Fruit fly (Drosophila melanogaster): ENCODE data around the gene rdgC.

rdgC gene

DNA sequence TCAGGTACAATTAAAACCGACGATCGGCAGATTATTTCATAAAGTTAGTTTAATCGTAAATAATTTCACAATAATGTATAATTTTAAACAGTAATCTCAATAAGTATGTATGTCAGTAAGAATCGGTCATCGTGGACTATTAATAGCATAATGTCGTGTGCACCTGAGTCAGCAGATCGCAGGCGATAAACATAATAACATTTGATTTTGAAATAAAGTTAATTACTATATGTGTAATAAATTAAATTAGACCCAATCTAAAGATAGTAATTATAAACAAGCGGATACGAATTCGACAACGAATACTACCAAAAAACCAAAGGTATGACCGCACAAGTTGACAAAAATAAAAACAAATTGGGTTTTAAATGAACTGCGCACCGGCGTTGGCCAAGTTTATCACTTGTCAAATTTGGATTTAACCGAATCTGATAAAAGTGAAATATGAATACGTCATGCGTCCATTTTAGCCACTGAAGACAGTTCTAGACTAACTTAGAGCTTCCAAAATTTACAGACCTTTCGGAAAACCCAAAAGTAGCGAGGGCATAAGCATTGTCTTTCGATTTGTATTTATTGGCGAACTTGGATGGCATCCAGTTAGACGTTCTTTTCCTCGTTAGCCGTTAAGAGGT is 40.8 kb upstream of the rdgC start, which contains the start of gene CG6996:
Gene CG6996 (plus strand): TSS at position 585 of the 635 bp plus-strand sequence.
- TF ChIP-seq pan (optimal IDR thresholded peaks at IDR 0.05) (no peak), br (GFP tag; optimal IDR thresholded peaks at IDR 0.05) (no peak), CG32264 (GFP tag; optimal IDR thresholded peaks at IDR 0.05) (no peak), sv (GFP tag; optimal IDR thresholded peaks at IDR 0.05) (no peak), psq (GFP tag; optimal IDR thresholded peaks at IDR 0.05) (no peak), Dfd (GFP tag; optimal IDR thresholded peaks at IDR 0.05) (no peak), Mio (GFP tag; optimal IDR thresholded peaks at IDR 0.05) (no peak), N (GFP tag; optimal IDR thresholded peaks at IDR 0.05) (no peak), woc (GFP tag; optimal IDR thresholded peaks at IDR 0.05) (no peak), Myc (optimal IDR thresholded peaks at IDR 0.05) (no peak), Vsx2 (GFP tag; optimal IDR thresholded peaks at IDR 0.05; ENCODE audit: partially characterized antibody) (no peak), lola (GFP tag; optimal IDR thresholded peaks at IDR 0.05) (no peak), Dif (GFP tag; optimal IDR thresholded peaks at IDR 0.05; ENCODE audit: partially characterized antibody) (no peak), Hr83 (GFP tag; optimal IDR thresholded peaks at IDR 0.05; ENCODE audit: poor library complexity, severe bottlenecking) (no peak), ey (GFP tag; optimal IDR thresholded peaks at IDR 0.05) (no peak), usp (GFP tag; optimal IDR thresholded peaks at IDR 0.05) (no peak), Hnf4 (GFP tag; optimal IDR thresholded peaks at IDR 0.05) (no peak), brk (GFP tag; optimal IDR thresholded peaks at IDR 0.05) (no peak), h (GFP tag; optimal IDR thresholded peaks at IDR 0.05) (no peak)

DNA sequence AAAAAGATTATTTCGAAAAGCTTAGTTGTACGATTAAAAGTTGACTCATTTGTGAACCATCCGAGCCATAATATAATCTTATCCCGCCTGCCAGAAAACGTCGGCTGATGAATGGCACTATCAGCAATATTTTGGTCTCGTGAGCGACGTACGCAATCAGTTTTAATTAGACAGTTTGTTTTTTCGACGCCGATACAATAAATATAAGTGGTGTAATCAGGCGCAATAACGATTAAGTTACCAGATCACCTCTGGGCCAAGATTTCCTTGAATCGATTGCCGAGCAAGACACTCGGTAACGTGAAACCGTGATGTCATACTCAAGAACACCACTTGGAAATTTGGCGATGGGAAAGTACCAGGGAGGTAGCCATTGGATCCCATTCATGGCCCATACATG is 38.8 kb upstream of the rdgC start:
- no peak for TF ChIP-seq Myc (optimal IDR thresholded peaks at IDR 0.05)
- TF ChIP-seq Rel (GFP tag; optimal IDR thresholded peaks at IDR 0.05) = no peak
- TF ChIP-seq Rel (tag; optimal IDR thresholded peaks at IDR 0.05) = peak; percentile 73
- TF ChIP-seq dsf (GFP tag; optimal IDR thresholded peaks at IDR 0.05; ENCODE audit: borderline replicate concordance) = no peak
- TF ChIP-seq pan (optimal IDR thresholded peaks at IDR 0.05) = no peak
- no peak for TF ChIP-seq jim (GFP tag; optimal IDR thresholded peaks at IDR 0.05)
- no peak for TF ChIP-seq dmrt93B (GFP tag; optimal IDR thresholded peaks at IDR 0.05)
- TF ChIP-seq h (GFP tag; optimal IDR thresholded peaks at IDR 0.05) = peak; percentile 64

DNA sequence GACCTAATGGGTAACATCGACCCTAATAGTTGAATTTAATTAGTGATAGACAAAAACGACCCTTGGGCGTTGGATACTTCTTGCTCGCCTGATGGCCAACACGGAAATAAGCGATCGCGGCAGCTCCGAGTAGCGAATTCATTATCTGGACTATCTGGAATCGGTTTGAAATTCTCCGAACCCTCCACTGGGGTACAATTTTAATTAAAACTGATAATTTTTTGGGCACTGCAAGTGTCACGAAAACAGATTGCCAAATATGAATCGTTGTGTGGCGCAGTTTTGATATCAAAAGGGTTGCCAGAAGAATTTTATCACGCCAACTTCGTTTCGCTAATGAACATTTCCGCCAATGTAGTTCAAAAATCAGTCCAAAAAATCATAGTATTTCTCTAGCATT is 38.0 kb upstream of the rdgC start:
- TF ChIP-seq fru (GFP tag; optimal IDR thresholded peaks at IDR 0.05) (no peak), Dif (GFP tag; optimal IDR thresholded peaks at IDR 0.05; ENCODE audit: partially characterized antibody) (no peak), br (GFP tag; optimal IDR thresholded peaks at IDR 0.05) (no peak), HLH106 (tag; optimal IDR thresholded peaks at IDR 0.05) (no peak), h (GFP tag; optimal IDR thresholded peaks at IDR 0.05) (no peak), pan (optimal IDR thresholded peaks at IDR 0.05) (no peak), sv (GFP tag; optimal IDR thresholded peaks at IDR 0.05) (no peak), ey (GFP tag; optimal IDR thresholded peaks at IDR 0.05) (no peak), N (GFP tag; optimal IDR thresholded peaks at IDR 0.05) (no peak), GATAd (GFP tag; optimal IDR thresholded peaks at IDR 0.05) (no peak), lola (GFP tag; optimal IDR thresholded peaks at IDR 0.05) (no peak), dl (GFP tag; optimal IDR thresholded peaks at IDR 0.05; ENCODE audit: insufficient read depth in 1 of 2, partially characterized antibody in 2 of 2) (no peak), OdsH (GFP tag; optimal IDR thresholded peaks at IDR 0.05) (no peak), Hr83 (GFP tag; optimal IDR thresholded peaks at IDR 0.05; ENCODE audit: poor library complexity, severe bottlenecking) (no peak), foxo (GFP tag; optimal IDR thresholded peaks at IDR 0.05) (no peak)

DNA sequence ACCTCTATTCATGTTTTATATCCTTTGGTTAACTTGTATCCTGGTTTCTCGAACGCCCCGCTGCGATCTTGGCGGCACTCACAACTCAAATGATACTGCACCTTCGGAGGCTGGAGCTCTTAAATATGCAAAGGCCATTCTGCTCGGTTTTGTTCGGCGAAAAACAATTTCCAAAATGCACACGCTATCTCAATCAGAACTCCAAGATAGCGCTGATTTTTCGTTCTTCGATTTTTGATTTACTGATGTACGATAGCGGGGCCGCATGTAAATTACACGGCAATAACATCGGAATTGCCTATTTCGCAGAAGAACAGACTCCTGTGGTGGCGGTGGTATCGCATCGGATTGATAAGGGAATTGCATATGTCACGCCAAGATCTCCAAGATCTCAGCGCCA is 35.9 kb upstream of the rdgC start, which contains the start of gene CG7017:
Gene CG7017 (minus strand): TSS at position 101 of the 400 bp plus-strand sequence.
- no peak for TF ChIP-seq jim (GFP tag; optimal IDR thresholded peaks at IDR 0.05)
- no peak for TF ChIP-seq sv (GFP tag; optimal IDR thresholded peaks at IDR 0.05)
- TF ChIP-seq dl (GFP tag; optimal IDR thresholded peaks at IDR 0.05; ENCODE audit: insufficient read depth in 1 of 2, partially characterized antibody in 2 of 2) = no peak
- no peak for TF ChIP-seq Rel (GFP tag; optimal IDR thresholded peaks at IDR 0.05)
- TF ChIP-seq Rel (tag; optimal IDR thresholded peaks at IDR 0.05) = no peak
- no peak for TF ChIP-seq psq (GFP tag; optimal IDR thresholded peaks at IDR 0.05)
- no peak for TF ChIP-seq CG32264 (GFP tag; optimal IDR thresholded peaks at IDR 0.05)
- TF ChIP-seq lola (GFP tag; optimal IDR thresholded peaks at IDR 0.05) = no peak
- TF ChIP-seq HLH106 (tag; optimal IDR thresholded peaks at IDR 0.05) = no peak
- TF ChIP-seq tai (GFP tag; optimal IDR thresholded peaks at IDR 0.05) = no peak
- no peak for TF ChIP-seq usp (GFP tag; optimal IDR thresholded peaks at IDR 0.05)
- no peak for TF ChIP-seq dmrt93B (GFP tag; optimal IDR thresholded peaks at IDR 0.05)
- TF ChIP-seq Hr83 (GFP tag; optimal IDR thresholded peaks at IDR 0.05; ENCODE audit: poor library complexity, severe bottlenecking) = no peak
- TF ChIP-seq Sp1 (GFP tag; optimal IDR thresholded peaks at IDR 0.05) = no peak
- TF ChIP-seq Myc (optimal IDR thresholded peaks at IDR 0.05) = no peak
